Worm (Caenorhabditis elegans) whole organism, L3 larva: ENCODE results near the gene islo-1.
"Not testable (repeated sequence)": the region's sequence is repeated elsewhere in the genome, so short reads cannot be mapped to it uniquely, and the experiment has no call there.

ENCODE experiments used
- R02D3.7 ChIP-seq: fragments of 150-350 bp; optimal IDR thresholded peaks from 2 replicates; lab custom pipeline; 2014; ENCODE audit warnings: missing biosample characterization, missing genetic modification characterization
- ZK546.5 ChIP-seq: sonication (generic microtip); optimal IDR thresholded peaks from 2 replicates; lab custom pipeline; 2017; ENCODE audit warnings: missing biosample characterization, missing genetic modification characterization
- aly-2 ChIP-seq: fragments of 150-350 bp; optimal IDR thresholded peaks from 2 replicates; lab custom pipeline; 2014; ENCODE audit warnings: missing biosample characterization, missing genetic modification characterization
- ama-1 ChIP-seq: fragments of 150-350 bp; optimal IDR thresholded peaks from 2 replicates; lab custom pipeline; 2018
- ceh-16 ChIP-seq: sonication (generic microtip); optimal IDR thresholded peaks from 2 replicates; lab custom pipeline; 2017; ENCODE audit warnings: missing biosample characterization, missing genetic modification characterization
- ceh-28 ChIP-seq: fragments of 150-350 bp; optimal IDR thresholded peaks from 2 replicates; lab custom pipeline; 2014; ENCODE audit warnings: missing biosample characterization, missing genetic modification reagents, missing genetic modification characterization
- ceh-82 ChIP-seq: fragments of 150-350 bp; optimal IDR thresholded peaks from 2 replicates; lab custom pipeline; 2014; ENCODE audit warnings: missing biosample characterization, missing genetic modification characterization
- ceh-9 ChIP-seq: sonication (generic microtip); optimal IDR thresholded peaks from 2 replicates; lab custom pipeline; 2018; ENCODE audit warnings: missing biosample characterization, missing genetic modification characterization
- daf-12 ChIP-seq: fragments of 150-350 bp; optimal IDR thresholded peaks from 2 replicates; lab custom pipeline; 2014; ENCODE audit warnings: missing biosample characterization, missing genetic modification reagents, missing genetic modification characterization
- egl-27 ChIP-seq: sonication (generic microtip); optimal IDR thresholded peaks from 4 replicates; lab custom pipeline; 2017; ENCODE audit warnings: missing biosample characterization, missing genetic modification reagents, missing genetic modification characterization
- egl-5 ChIP-seq: fragments of 150-350 bp; optimal IDR thresholded peaks from 2 replicates; lab custom pipeline; 2017; ENCODE audit warnings: missing biosample characterization, missing genetic modification reagents, missing genetic modification characterization, inconsistent platforms
- elt-1 ChIP-seq: fragments of 150-350 bp; optimal IDR thresholded peaks from 2 replicates; lab custom pipeline; 2014; ENCODE audit warnings: missing biosample characterization, missing genetic modification characterization
- elt-2 ChIP-seq: sonication (generic microtip); optimal IDR thresholded peaks from 2 replicates; lab custom pipeline; 2016; ENCODE audit warnings: missing genetic modification reagents, mild to moderate bottlenecking, missing genetic modification characterization, missing compliant biosample characterization
- elt-3 ChIP-seq, 3 experiments: fragments of 150-350 bp in 1 of 3; sonication (generic microtip) in 2 of 3; optimal IDR thresholded peaks; 2 replicates in 2 of 3; 4 replicates in 1 of 3; lab custom pipeline; 2014 to 2017; ENCODE audit warnings: missing biosample characterization in 3 of 3, missing genetic modification characterization in 3 of 3
- eor-1 ChIP-seq, 2 experiments: fragments of 150-350 bp; optimal IDR thresholded peaks; 2 replicates each; lab custom pipeline; 2014 to 2018; ENCODE audit warnings: missing biosample characterization in 2 of 2, missing genetic modification characterization in 2 of 2
- fkh-10 ChIP-seq: sonication (generic microtip); optimal IDR thresholded peaks from 2 replicates; lab custom pipeline; 2017; ENCODE audit warnings: missing biosample characterization, missing genetic modification reagents, missing genetic modification characterization
- fkh-2 ChIP-seq: fragments of 150-350 bp; optimal IDR thresholded peaks from 2 replicates; lab custom pipeline; 2014; ENCODE audit warnings: missing biosample characterization, missing genetic modification reagents, missing genetic modification characterization
- fos-1 ChIP-seq: fragments of 150-350 bp; optimal IDR thresholded peaks from 2 replicates; lab custom pipeline; 2014; ENCODE audit warnings: missing biosample characterization, missing genetic modification characterization
- hmg-11 ChIP-seq: sonication (generic microtip); optimal IDR thresholded peaks from 2 replicates; lab custom pipeline; 2016; ENCODE audit warnings: missing genetic modification characterization, missing compliant biosample characterization
- jun-1 ChIP-seq: fragments of 150-350 bp; optimal IDR thresholded peaks from 2 replicates; lab custom pipeline; 2014; ENCODE audit warnings: missing biosample characterization, missing genetic modification reagents, missing genetic modification characterization
- lsy-12 ChIP-seq: sonication (generic microtip); optimal IDR thresholded peaks from 2 replicates; lab custom pipeline; 2016; ENCODE audit warnings: mild to moderate bottlenecking, missing genetic modification characterization, missing compliant biosample characterization
- mml-1 ChIP-seq: fragments of 150-350 bp; sonication (generic microtip); optimal IDR thresholded peaks from 3 replicates; lab custom pipeline; 2014; ENCODE audit warnings: missing biosample characterization, missing genetic modification characterization
- nfya-1 ChIP-seq: sonication (generic microtip); optimal IDR thresholded peaks from 2 replicates; lab custom pipeline; 2017; ENCODE audit warnings: missing genetic modification characterization, mild to moderate bottlenecking, missing compliant biosample characterization, antibody characterized with exemption, moderate library complexity; ENCODE audit not compliant: insufficient read depth
- nhr-11 ChIP-seq: fragments of 150-350 bp; optimal IDR thresholded peaks from 2 replicates; lab custom pipeline; 2014; ENCODE audit warnings: missing biosample characterization, missing genetic modification characterization
- nhr-12 ChIP-seq: fragments of 150-350 bp; optimal IDR thresholded peaks from 2 replicates; lab custom pipeline; 2014; ENCODE audit warnings: missing biosample characterization, missing genetic modification characterization
- nhr-23 ChIP-seq: fragments of 150-350 bp; optimal IDR thresholded peaks from 2 replicates; lab custom pipeline; 2014; ENCODE audit warnings: missing biosample characterization, missing genetic modification reagents, missing genetic modification characterization
- nhr-28 ChIP-seq: fragments of 150-350 bp; optimal IDR thresholded peaks from 2 replicates; lab custom pipeline; 2014; ENCODE audit warnings: missing biosample characterization, missing genetic modification characterization
- nhr-43 ChIP-seq: sonication (generic microtip); optimal IDR thresholded peaks from 2 replicates; lab custom pipeline; 2016; ENCODE audit warnings: mild to moderate bottlenecking, missing genetic modification characterization, missing compliant biosample characterization; ENCODE audit not compliant: poor library complexity, severe bottlenecking
- nhr-76 ChIP-seq: fragments of 150-350 bp; sonication (generic microtip); optimal IDR thresholded peaks from 5 replicates; lab custom pipeline; 2014; ENCODE audit warnings: missing biosample characterization, missing genetic modification characterization
- nhr-77 ChIP-seq: fragments of 150-350 bp; optimal IDR thresholded peaks from 2 replicates; lab custom pipeline; 2014; ENCODE audit warnings: missing biosample characterization, missing genetic modification characterization
- pha-4 ChIP-seq: fragments of 150-350 bp; optimal IDR thresholded peaks from 2 replicates; lab custom pipeline; 2014; ENCODE audit warnings: missing biosample characterization, missing genetic modification reagents, missing genetic modification characterization
- pqm-1 ChIP-seq: fragments of 150-350 bp; optimal IDR thresholded peaks from 2 replicates; lab custom pipeline; 2017; ENCODE audit warnings: missing biosample characterization, missing genetic modification characterization, inconsistent platforms
- sea-2 ChIP-seq: fragments of 150-350 bp; sonication (generic microtip); optimal IDR thresholded peaks from 4 replicates; lab custom pipeline; 2014; ENCODE audit warnings: missing biosample characterization, missing genetic modification reagents, missing genetic modification characterization
- skn-1 ChIP-seq: fragments of 150-350 bp; optimal IDR thresholded peaks from 2 replicates; lab custom pipeline; 2014; ENCODE audit warnings: missing biosample characterization, missing genetic modification characterization
- snpc-4 ChIP-seq: fragments of 150-350 bp; optimal IDR thresholded peaks from 2 replicates; lab custom pipeline; 2014; ENCODE audit warnings: missing biosample characterization, missing genetic modification characterization
- tbx-2 ChIP-seq: sonication (generic microtip); optimal IDR thresholded peaks from 2 replicates; lab custom pipeline; 2016; ENCODE audit warnings: mild to moderate bottlenecking, missing genetic modification characterization, missing compliant biosample characterization
- unc-62 ChIP-seq: fragments of 150-350 bp; sonication (generic microtip); optimal IDR thresholded peaks from 4 replicates; lab custom pipeline; 2014; ENCODE audit warnings: missing biosample characterization, missing genetic modification reagents, missing genetic modification characterization
- zag-1 ChIP-seq: fragments of 150-350 bp; optimal IDR thresholded peaks from 2 replicates; lab custom pipeline; 2014; ENCODE audit warnings: missing biosample characterization, missing genetic modification characterization
- ztf-11 ChIP-seq: fragments of 150-350 bp; optimal IDR thresholded peaks from 2 replicates; lab custom pipeline; 2014; ENCODE audit warnings: missing biosample characterization, missing genetic modification characterization
- ztf-4 ChIP-seq: fragments of 150-350 bp; optimal IDR thresholded peaks from 2 replicates; lab custom pipeline; 2014; ENCODE audit warnings: missing biosample characterization, missing genetic modification characterization

islo-1 gene

DNA sequence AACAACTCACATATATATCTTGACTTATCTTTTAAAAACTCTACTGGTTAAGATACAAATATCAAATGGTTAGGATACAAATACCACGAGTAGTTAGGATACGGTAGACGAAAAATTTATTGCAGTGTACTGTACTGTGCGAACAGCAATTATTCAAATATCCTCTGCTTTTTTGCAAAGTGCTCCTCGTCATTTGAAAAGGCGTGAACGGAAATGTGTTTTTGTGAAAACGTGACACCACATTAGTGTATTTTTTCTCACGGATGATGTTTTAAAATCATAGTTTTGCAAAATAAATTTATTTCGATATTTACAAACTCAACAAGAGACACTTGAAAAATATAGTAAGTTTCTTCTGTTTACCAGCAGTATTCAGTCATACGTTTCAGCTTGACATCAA, 17.4 kb upstream of the islo-1 start, which contains the start of gene F42G8.8:
Gene F42G8.8, plus strand, starts transcription at position 301 of the 400 bp plus-strand sequence.
- TF ChIP-seq tbx-2 (tag; lab: Kevin White, UChicago) (no peak), elt-1 (tag; lab: Kevin White, UChicago) (no peak), snpc-4 (tag; lab: Kevin White, UChicago) (no peak), fos-1 (tag; lab: Kevin White, UChicago) (no peak), nhr-28 (tag; lab: Kevin White, UChicago) (no peak), fkh-2 (tag; lab: Kevin White, UChicago) (no peak), jun-1 (tag; lab: Kevin White, UChicago) (no peak), nhr-76 (tag; lab: Kevin White, UChicago) (no peak), pqm-1 (tag; lab: Kevin White, UChicago) (no peak), skn-1 (tag; lab: Kevin White, UChicago) (no peak)

DNA sequence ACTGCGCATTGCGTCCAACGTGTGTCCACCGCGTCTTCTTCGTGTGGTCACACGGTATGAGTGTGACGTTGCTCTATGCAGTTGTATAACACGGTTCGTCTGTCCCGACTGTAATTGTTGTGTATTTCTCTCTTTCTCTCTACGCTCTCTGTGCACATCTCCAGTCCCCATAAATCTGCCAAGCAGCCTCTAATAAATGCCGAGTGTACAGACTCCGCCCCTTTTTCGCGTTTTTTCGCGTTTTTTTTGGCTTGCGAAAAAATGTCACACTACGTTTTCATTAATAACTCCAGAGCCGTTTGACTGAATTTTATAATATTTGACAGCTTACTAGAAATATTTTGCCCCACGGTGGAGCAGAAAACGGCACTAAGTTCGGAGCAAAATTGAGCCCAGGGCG, 13.8 kb upstream of the islo-1 start, which contains the start of gene erp-44.3:
Gene erp-44.3, plus strand, starts transcription at position 301 of the 400 bp plus-strand sequence.
- not testable (repeated sequence) for TF ChIP-seq ceh-28 (tag; lab: Kevin White, UChicago); pqm-1 (tag; lab: Kevin White, UChicago); ZK546.5

DNA sequence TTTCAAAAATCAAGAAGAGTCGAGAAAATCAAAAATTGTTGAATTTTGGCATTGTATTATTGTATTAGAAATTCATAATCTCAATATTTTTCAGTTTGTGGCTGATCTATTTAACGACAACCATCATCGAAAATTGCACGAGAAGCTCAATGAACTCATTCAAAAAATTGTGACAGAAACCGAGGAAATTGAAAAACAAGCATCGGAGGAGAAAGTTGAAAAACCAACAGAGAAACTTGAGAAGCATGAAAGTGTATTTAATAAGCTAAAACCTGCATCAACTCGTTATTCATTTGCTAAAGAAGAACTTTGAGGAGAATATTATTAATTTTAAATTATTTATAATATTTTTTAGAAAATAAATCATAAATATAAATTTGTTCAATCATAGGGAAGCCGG, 9.3 kb upstream of the islo-1 start, which contains the start of gene ceph-41:
Gene ceph-41, plus strand, starts transcription at position 301 of the 400 bp plus-strand sequence.
- no peak for TF ChIP-seq R02D3.7 (tag; lab: Kevin White, UChicago)
- no peak for TF ChIP-seq nhr-12
- no peak for TF ChIP-seq sea-2 (GFP tag; lab: Kevin White, UChicago)
- no peak for TF ChIP-seq lsy-12 (tag; lab: Kevin White, UChicago)
- TF ChIP-seq tbx-2 (tag; lab: Kevin White, UChicago) = no peak
- no peak for TF ChIP-seq ceh-9 (tag; lab: Kevin White, UChicago)
- no peak for TF ChIP-seq nhr-77 (tag; lab: Kevin White, UChicago)
- no peak for TF ChIP-seq fkh-2 (tag; lab: Kevin White, UChicago)
- no peak for TF ChIP-seq mml-1 (tag; lab: Kevin White, UChicago)
- no peak for TF ChIP-seq pha-4 (tag; lab: Kevin White, UChicago)
- TF ChIP-seq ceh-82 (tag; lab: Kevin White, UChicago) = no peak
- TF ChIP-seq nhr-23 = no peak
- no peak for TF ChIP-seq daf-12
- no peak for TF ChIP-seq nhr-28 (tag; lab: Kevin White, UChicago)

DNA sequence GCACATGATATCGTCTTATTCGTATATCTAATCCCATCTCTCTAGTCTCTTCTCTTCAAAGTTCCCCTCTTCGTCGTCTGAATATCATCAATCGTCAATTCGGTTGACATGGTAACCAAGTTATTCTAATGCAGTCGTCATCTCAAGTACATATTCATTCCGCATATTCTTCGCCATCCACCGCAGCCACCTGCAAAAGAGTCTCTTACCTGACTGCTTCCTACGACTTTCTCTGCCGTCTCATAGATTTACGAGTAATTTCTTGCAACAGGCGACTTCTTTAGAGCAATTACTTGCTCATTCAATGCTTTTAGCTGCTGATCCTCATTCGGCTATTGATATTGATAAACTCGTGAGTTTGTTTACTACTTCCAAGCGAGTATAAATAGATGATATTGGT, 8.8 kb upstream of the islo-1 start:
- TF ChIP-seq fkh-2 (tag; lab: Kevin White, UChicago) (no peak), nhr-77 (tag; lab: Kevin White, UChicago) (no peak), pqm-1 (tag; lab: Kevin White, UChicago) (no peak)

DNA sequence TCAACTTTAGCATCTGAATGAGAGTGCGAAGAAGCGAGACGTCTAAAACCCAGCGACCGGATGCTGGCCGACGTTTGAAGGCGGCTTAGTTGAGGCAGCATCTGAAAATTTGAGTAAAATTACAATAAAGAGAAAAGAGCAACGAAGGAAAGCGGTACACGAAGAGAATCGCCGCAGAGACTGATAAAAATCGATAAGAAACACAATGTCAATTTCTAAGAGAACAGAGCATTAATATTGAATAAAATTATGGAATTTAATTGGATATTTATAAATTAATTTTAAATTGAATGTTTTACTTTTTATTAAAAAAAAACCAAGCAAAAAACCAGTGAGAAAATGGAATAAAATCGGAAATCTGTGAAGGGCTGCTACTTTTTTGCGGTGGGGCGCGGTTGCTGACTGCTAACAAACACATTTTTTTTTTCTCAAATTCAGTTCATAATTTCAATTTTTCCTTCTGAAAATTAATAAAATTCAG, 6.0 kb upstream of the islo-1 start, which contains the start of the genes ndub-11 and moc-3:
Gene ndub-11, minus strand, starts transcription at position 101 of the 481 bp plus-strand sequence.
Gene moc-3, plus strand, starts transcription at position 431 of the 481 bp plus-strand sequence.
- TF ChIP-seq hmg-11 (tag; lab: Kevin White, UChicago) (no peak), snpc-4 (tag; lab: Kevin White, UChicago) (peak; percentile 12), nfya-1 (peak; percentile 11), ceh-16 (tag; lab: Kevin White, UChicago) (no peak)
- TF ChIP-seq, all 47 proteins: peak for 2

DNA sequence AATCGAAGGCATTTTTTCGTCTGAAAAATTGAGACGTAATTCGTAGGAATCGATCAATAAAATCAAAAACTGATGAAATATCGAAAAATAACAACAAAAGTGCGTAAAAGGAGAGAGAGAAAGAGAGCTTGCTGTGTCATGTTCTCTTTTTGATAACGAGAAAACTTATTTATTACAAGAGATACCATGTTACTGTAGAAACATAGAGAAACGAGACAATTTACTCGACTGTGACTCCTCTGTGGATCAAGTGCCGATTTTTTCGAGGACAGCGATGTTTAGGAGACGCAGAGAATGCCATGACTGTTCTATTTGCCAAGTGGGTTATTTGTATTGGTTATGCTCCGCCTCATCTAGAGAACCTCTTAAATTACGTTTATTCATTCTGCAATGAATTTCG, 2.7 kb upstream of the islo-1 start, which contains the start of gene sph-1:
Gene sph-1, minus strand, starts transcription at position 23 of the 400 bp plus-strand sequence.
- peak; percentile 94 for TF ChIP-seq pha-4 (tag; lab: Kevin White, UChicago)
- TF ChIP-seq egl-5 (tag; lab: Kevin White, UChicago) = no peak
- no peak for TF ChIP-seq ceh-9 (tag; lab: Kevin White, UChicago)
- no peak for TF ChIP-seq elt-3 (tag; optimal IDR thresholded peaks at IDR 0.05; lab: Kevin White, UChicago)
- TF ChIP-seq lsy-12 (tag; lab: Kevin White, UChicago) = no peak
- no peak for TF ChIP-seq elt-1 (tag; lab: Kevin White, UChicago)
- TF ChIP-seq nhr-76 (tag; lab: Kevin White, UChicago) = no peak
- peak; percentile 55 for TF ChIP-seq pqm-1 (tag; lab: Kevin White, UChicago)
- TF ChIP-seq nhr-12 = no peak
- TF ChIP-seq fkh-10 (GFP tag; lab: Kevin White, UChicago) = no peak
- no peak for TF ChIP-seq nhr-11
- no peak for TF ChIP-seq ama-1 (lab: Kevin White, UChicago)
- no peak for TF ChIP-seq unc-62 (GFP tag; lab: Kevin White, UChicago)
- peak; percentile 55 for TF ChIP-seq egl-27
- TF ChIP-seq ceh-16 (tag; lab: Kevin White, UChicago) = no peak
- TF ChIP-seq sea-2 (GFP tag; lab: Kevin White, UChicago) = no peak
- no peak for TF ChIP-seq ztf-4
- no peak for TF ChIP-seq zag-1 (tag; lab: Kevin White, UChicago)
- no peak for TF ChIP-seq fos-1 (tag; lab: Kevin White, UChicago)
- no peak for TF ChIP-seq snpc-4 (tag; lab: Kevin White, UChicago)
- no peak for TF ChIP-seq eor-1 (tag; optimal IDR thresholded peaks at IDR 0.05; lab: Kevin White, UChicago)
- no peak for TF ChIP-seq nhr-28 (tag; lab: Kevin White, UChicago)
- peak; percentile 73 for TF ChIP-seq elt-2 (tag; lab: Kevin White, UChicago)
- TF ChIP-seq aly-2 (tag; lab: Kevin White, UChicago) = no peak
- no peak for TF ChIP-seq ztf-11
- TF ChIP-seq nhr-43 = peak; percentile 47
